Worm (Caenorhabditis elegans): ENCODE data around the gene mtrr-1.

Gene mtrr-1

DNA sequence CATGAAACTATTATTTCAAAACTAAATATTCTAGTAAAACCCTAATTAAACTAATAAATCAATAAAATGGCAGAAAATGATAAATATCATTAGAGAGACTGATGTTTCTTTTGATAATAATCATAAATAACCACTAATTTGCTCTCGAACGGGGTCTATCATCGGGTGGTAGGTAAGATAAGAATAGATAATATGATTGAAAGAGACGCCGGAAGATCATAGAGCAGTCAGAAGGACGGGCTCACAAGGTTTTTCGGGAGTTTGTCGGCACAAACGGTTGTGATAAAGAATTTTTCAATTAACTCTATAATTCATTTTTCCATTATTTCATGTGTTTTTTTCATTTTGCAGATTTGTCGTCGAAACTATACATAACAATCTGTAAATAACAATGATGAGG is 15.3 kb downstream of the mtrr-1 start:
- peak; percentile 27 for TF ChIP-seq lin-14 (GFP tag; optimal IDR thresholded peaks at IDR 0.05)
- no peak for TF ChIP-seq nhr-71 (tag; optimal IDR thresholded peaks at IDR 0.05)
- no peak for TF ChIP-seq F16B12.6 (tag; optimal IDR thresholded peaks at IDR 0.05)
- TF ChIP-seq nhr-11 (tag; optimal IDR thresholded peaks at IDR 0.05) = no peak
- no peak for TF ChIP-seq aha-1 (tag; optimal IDR thresholded peaks at IDR 0.05)
- TF ChIP-seq lin-39 (tag; optimal IDR thresholded peaks at IDR 0.05) = no peak
- TF ChIP-seq sup-37 (GFP tag; optimal IDR thresholded peaks at IDR 0.05) = no peak
- TF ChIP-seq fkh-4 (tag; optimal IDR thresholded peaks at IDR 0.05; ENCODE audit: borderline replicate concordance) = no peak
- TF ChIP-seq elt-3 (tag; optimal IDR thresholded peaks at IDR 0.05) = no peak
- no peak for TF ChIP-seq nhr-76 (tag; optimal IDR thresholded peaks at IDR 0.05)
- no peak for TF ChIP-seq lsy-2 (tag; optimal IDR thresholded peaks at IDR 0.05)
- no peak for TF ChIP-seq jun-1 (tag; optimal IDR thresholded peaks at IDR 0.05)
- TF ChIP-seq pqm-1 (tag; optimal IDR thresholded peaks at IDR 0.05) = peak; percentile 3
- TF ChIP-seq elt-2 (tag; optimal IDR thresholded peaks at IDR 0.05) = peak; percentile 83
- TF ChIP-seq mef-2 (tag; optimal IDR thresholded peaks at IDR 0.05) = no peak
- TF ChIP-seq nhr-20 (tag; optimal IDR thresholded peaks at IDR 0.05) = peak; percentile 12
- no peak for TF ChIP-seq ceh-8 (GFP tag; optimal IDR thresholded peaks at IDR 0.05)
- no peak for TF ChIP-seq unc-86 (tag; optimal IDR thresholded peaks at IDR 0.05)
- no peak for TF ChIP-seq ztf-11 (tag; optimal IDR thresholded peaks at IDR 0.05)
- peak; percentile 13 for TF ChIP-seq nhr-90 (tag; optimal IDR thresholded peaks at IDR 0.05; ENCODE audit: poor library complexity)
- no peak for TF ChIP-seq lir-3 (tag; optimal IDR thresholded peaks at IDR 0.05; ENCODE audit: poor library complexity)

- no peak for TF ChIP-seq fkh-8 (tag; optimal IDR thresholded peaks at IDR 0.05)
- peak; percentile 24 for TF ChIP-seq lin-14 (GFP tag; optimal IDR thresholded peaks at IDR 0.05)
- TF ChIP-seq ceh-82 (tag; optimal IDR thresholded peaks at IDR 0.05) = peak in 1 of 3 experiments; percentile 15
- TF ChIP-seq skn-1 (tag; optimal IDR thresholded peaks at IDR 0.05) = peak; percentile 1
- TF ChIP-seq fkh-10 (GFP tag; optimal IDR thresholded peaks at IDR 0.05) = no peak
These were observed 17.8 kb downstream of the mtrr-1 start for ce11 chrII:9303545-9303944.

DNA sequence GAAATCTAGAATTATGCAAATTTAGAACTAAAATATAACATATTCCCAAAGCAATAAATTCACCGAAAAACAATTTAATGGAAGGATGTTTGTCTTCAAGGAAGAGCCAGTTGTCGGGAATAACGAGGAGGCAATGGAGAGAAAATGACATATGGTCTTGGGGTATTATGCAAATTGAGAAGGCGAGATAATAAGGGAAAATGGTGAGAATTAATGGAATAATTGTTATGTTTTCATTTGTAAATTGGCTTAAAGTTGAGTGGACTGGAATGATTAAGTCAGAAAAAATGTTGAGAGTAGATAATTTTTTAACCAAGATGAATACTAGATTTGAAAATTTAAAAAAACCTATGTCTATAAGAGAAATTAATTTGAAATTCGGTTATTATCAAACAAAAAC is 19.1 kb downstream of the mtrr-1 start:
- TF ChIP-seq jun-1 (tag; optimal IDR thresholded peaks at IDR 0.05) = no peak
- TF ChIP-seq nhr-71 (tag; optimal IDR thresholded peaks at IDR 0.05) = no peak

- TF ChIP-seq snpc-4 (tag; optimal IDR thresholded peaks at IDR 0.05) (peak; percentile 5), lin-14 (GFP tag; optimal IDR thresholded peaks at IDR 0.05) (peak; percentile 61), efl-1 (optimal IDR thresholded peaks at IDR 0.05) (no peak), efl-1 (GFP tag; optimal IDR thresholded peaks at IDR 0.05 in 1 of 2) (peak in 1 of 2 experiments; percentile 84), lin-15B (tag; optimal IDR thresholded peaks at IDR 0.05) (no peak), nhr-20 (tag; optimal IDR thresholded peaks at IDR 0.05) (no peak), sptf-1 (tag; optimal IDR thresholded peaks at IDR 0.05) (no peak), irx-1 (tag; optimal IDR thresholded peaks at IDR 0.05) (no peak)
These were observed 19.8 kb downstream of the mtrr-1 start for ce11 chrII:9305575-9305974.

DNA sequence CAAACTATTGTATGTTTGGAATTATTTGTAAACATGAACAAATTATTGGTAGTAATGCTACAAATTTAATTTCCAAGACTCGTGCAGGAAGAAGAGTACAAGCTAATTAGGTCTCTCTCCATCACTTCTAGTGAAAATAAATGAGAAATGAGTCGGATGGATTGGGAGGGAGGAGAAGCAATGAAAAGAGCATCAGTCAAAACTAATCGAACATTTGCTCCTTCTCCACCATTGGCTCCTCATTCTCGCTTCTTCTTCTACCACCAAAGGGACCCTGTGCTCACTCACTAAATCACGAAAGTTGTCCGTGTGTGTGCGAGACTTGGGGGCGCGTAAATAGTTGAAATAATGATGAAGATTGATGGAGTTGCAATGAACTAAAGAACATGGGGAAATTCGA is 21.1 kb downstream of the mtrr-1 start:
- TF ChIP-seq tlp-1 (tag; optimal IDR thresholded peaks at IDR 0.05) = no peak
- peak; percentile 70 for TF ChIP-seq rnt-1 (tag; optimal IDR thresholded peaks at IDR 0.05)
- TF ChIP-seq sox-4 (tag; optimal IDR thresholded peaks at IDR 0.05) = no peak
- TF ChIP-seq unc-98 (GFP tag; IDR thresholded peaks at IDR 0.05) = no peak
- TF ChIP-seq lir-3 (tag; optimal IDR thresholded peaks at IDR 0.05; ENCODE audit: poor library complexity) = no peak
- peak; percentile 66 for TF ChIP-seq dsc-1 (tag; optimal IDR thresholded peaks at IDR 0.05)
- TF ChIP-seq ceh-82 (tag; optimal IDR thresholded peaks at IDR 0.05) = no peak
- peak; percentile 60 for TF ChIP-seq lin-39 (tag; optimal IDR thresholded peaks at IDR 0.05)
- no peak for TF ChIP-seq mef-2 (tag; optimal IDR thresholded peaks at IDR 0.05)
- TF ChIP-seq Y116A8C.19 (tag; optimal IDR thresholded peaks at IDR 0.05; ENCODE audit: borderline replicate concordance) = no peak
- no peak for TF ChIP-seq dpl-1 (GFP tag; optimal IDR thresholded peaks at IDR 0.05)
- no peak for TF ChIP-seq xbp-1 (tag; optimal IDR thresholded peaks at IDR 0.05)
- TF ChIP-seq nhr-12 (tag; optimal IDR thresholded peaks at IDR 0.05) = no peak
- TF ChIP-seq C34B4.2 (tag; optimal IDR thresholded peaks at IDR 0.05) = no peak
- no peak for TF ChIP-seq lin-13 (GFP tag; optimal IDR thresholded peaks at IDR 0.05)
- no peak for TF ChIP-seq aly-2 (tag; optimal IDR thresholded peaks at IDR 0.05)
- no peak for TF ChIP-seq isw-1 (GFP tag; IDR thresholded peaks at IDR 0.05)
- TF ChIP-seq fkh-4 (tag; optimal IDR thresholded peaks at IDR 0.05; ENCODE audit: borderline replicate concordance) = peak; percentile 9
- TF ChIP-seq unc-130 (tag; optimal IDR thresholded peaks at IDR 0.05) = peak; percentile 42
- TF ChIP-seq skn-1 (tag; optimal IDR thresholded peaks at IDR 0.05) = no peak
- TF ChIP-seq fkh-10 (GFP tag; optimal IDR thresholded peaks at IDR 0.05) = no peak
- TF ChIP-seq aha-1 (tag; optimal IDR thresholded peaks at IDR 0.05) = no peak
- no peak for TF ChIP-seq zag-1 (tag; optimal IDR thresholded peaks at IDR 0.05)

Measured in whole organism, L1 larva.